Worm (Caenorhabditis elegans) whole organism, L3 larva: Measurements from ENCODE around the gene F52H2.5.

Experiments used
- aly-2 ChIP-seq: fragments of 150-350 bp; optimal IDR thresholded peaks from 2 replicates; lab custom pipeline; 2014; ENCODE audit warnings: missing biosample characterization, missing genetic modification characterization
- ceh-16 ChIP-seq: sonication (generic microtip); optimal IDR thresholded peaks from 2 replicates; lab custom pipeline; 2017; ENCODE audit warnings: missing biosample characterization, missing genetic modification characterization
- ceh-28 ChIP-seq: fragments of 150-350 bp; optimal IDR thresholded peaks from 2 replicates; lab custom pipeline; 2014; ENCODE audit warnings: missing biosample characterization, missing genetic modification reagents, missing genetic modification characterization
- ceh-82 ChIP-seq: fragments of 150-350 bp; optimal IDR thresholded peaks from 2 replicates; lab custom pipeline; 2014; ENCODE audit warnings: missing biosample characterization, missing genetic modification characterization
- ceh-9 ChIP-seq: sonication (generic microtip); optimal IDR thresholded peaks from 2 replicates; lab custom pipeline; 2018; ENCODE audit warnings: missing biosample characterization, missing genetic modification characterization
- egl-27 ChIP-seq: sonication (generic microtip); optimal IDR thresholded peaks from 4 replicates; lab custom pipeline; 2017; ENCODE audit warnings: missing biosample characterization, missing genetic modification reagents, missing genetic modification characterization
- elt-1 ChIP-seq: fragments of 150-350 bp; optimal IDR thresholded peaks from 2 replicates; lab custom pipeline; 2014; ENCODE audit warnings: missing biosample characterization, missing genetic modification characterization
- elt-2 ChIP-seq: sonication (generic microtip); optimal IDR thresholded peaks from 2 replicates; lab custom pipeline; 2016; ENCODE audit warnings: missing genetic modification reagents, mild to moderate bottlenecking, missing genetic modification characterization, missing compliant biosample characterization
- fos-1 ChIP-seq: fragments of 150-350 bp; optimal IDR thresholded peaks from 2 replicates; lab custom pipeline; 2014; ENCODE audit warnings: missing biosample characterization, missing genetic modification characterization
- hmg-11 ChIP-seq: sonication (generic microtip); optimal IDR thresholded peaks from 2 replicates; lab custom pipeline; 2016; ENCODE audit warnings: missing genetic modification characterization, missing compliant biosample characterization
- jun-1 ChIP-seq: fragments of 150-350 bp; optimal IDR thresholded peaks from 2 replicates; lab custom pipeline; 2014; ENCODE audit warnings: missing biosample characterization, missing genetic modification reagents, missing genetic modification characterization
- lin-15B ChIP-seq: fragments of 150-350 bp; optimal IDR thresholded peaks from 2 replicates; lab custom pipeline; 2014; ENCODE audit warnings: missing biosample characterization, missing genetic modification characterization
- lin-39 ChIP-seq: fragments of 150-350 bp; optimal IDR thresholded peaks from 2 replicates; lab custom pipeline; 2018; ENCODE audit warnings: missing biosample characterization, missing genetic modification reagents, missing genetic modification characterization
- lsy-12 ChIP-seq: sonication (generic microtip); optimal IDR thresholded peaks from 2 replicates; lab custom pipeline; 2016; ENCODE audit warnings: mild to moderate bottlenecking, missing genetic modification characterization, missing compliant biosample characterization
- mdl-1 ChIP-seq: fragments of 150-350 bp; optimal IDR thresholded peaks from 2 replicates; lab custom pipeline; 2014; ENCODE audit warnings: missing biosample characterization, missing genetic modification characterization
- nfya-1 ChIP-seq: sonication (generic microtip); optimal IDR thresholded peaks from 2 replicates; lab custom pipeline; 2017; ENCODE audit warnings: missing genetic modification characterization, mild to moderate bottlenecking, missing compliant biosample characterization, antibody characterized with exemption, moderate library complexity; ENCODE audit not compliant: insufficient read depth
- nhr-23 ChIP-seq: fragments of 150-350 bp; optimal IDR thresholded peaks from 2 replicates; lab custom pipeline; 2014; ENCODE audit warnings: missing biosample characterization, missing genetic modification reagents, missing genetic modification characterization
- nhr-237 ChIP-seq: fragments of 150-350 bp; optimal IDR thresholded peaks from 2 replicates; lab custom pipeline; 2014; ENCODE audit warnings: missing biosample characterization, missing genetic modification characterization
- nhr-25 ChIP-seq: sonication (generic microtip); optimal IDR thresholded peaks from 2 replicates; lab custom pipeline; 2017; ENCODE audit warnings: missing biosample characterization, missing genetic modification characterization
- nhr-28 ChIP-seq: fragments of 150-350 bp; optimal IDR thresholded peaks from 2 replicates; lab custom pipeline; 2014; ENCODE audit warnings: missing biosample characterization, missing genetic modification characterization
- nhr-43 ChIP-seq: sonication (generic microtip); optimal IDR thresholded peaks from 2 replicates; lab custom pipeline; 2016; ENCODE audit warnings: mild to moderate bottlenecking, missing genetic modification characterization, missing compliant biosample characterization; ENCODE audit not compliant: poor library complexity, severe bottlenecking
- nhr-67 ChIP-seq: fragments of 150-350 bp; optimal IDR thresholded peaks from 2 replicates; lab custom pipeline; 2014; ENCODE audit warnings: missing biosample characterization, missing genetic modification characterization
- nhr-77 ChIP-seq: fragments of 150-350 bp; optimal IDR thresholded peaks from 2 replicates; lab custom pipeline; 2014; ENCODE audit warnings: missing biosample characterization, missing genetic modification characterization
- pha-4 ChIP-seq: fragments of 150-350 bp; optimal IDR thresholded peaks from 2 replicates; lab custom pipeline; 2014; ENCODE audit warnings: missing biosample characterization, missing genetic modification reagents, missing genetic modification characterization
- pqm-1 ChIP-seq: fragments of 150-350 bp; optimal IDR thresholded peaks from 2 replicates; lab custom pipeline; 2017; ENCODE audit warnings: missing biosample characterization, missing genetic modification characterization, inconsistent platforms
- skn-1 ChIP-seq: fragments of 150-350 bp; optimal IDR thresholded peaks from 2 replicates; lab custom pipeline; 2014; ENCODE audit warnings: missing biosample characterization, missing genetic modification characterization
- snpc-4 ChIP-seq: fragments of 150-350 bp; optimal IDR thresholded peaks from 2 replicates; lab custom pipeline; 2014; ENCODE audit warnings: missing biosample characterization, missing genetic modification characterization
- tbx-2 ChIP-seq: sonication (generic microtip); optimal IDR thresholded peaks from 2 replicates; lab custom pipeline; 2016; ENCODE audit warnings: mild to moderate bottlenecking, missing genetic modification characterization, missing compliant biosample characterization
- unc-39 ChIP-seq: sonication (generic microtip); optimal IDR thresholded peaks from 4 replicates; lab custom pipeline; 2017; ENCODE audit warnings: missing biosample characterization, missing genetic modification characterization
- unc-62 ChIP-seq: fragments of 150-350 bp; sonication (generic microtip); optimal IDR thresholded peaks from 4 replicates; lab custom pipeline; 2014; ENCODE audit warnings: missing biosample characterization, missing genetic modification reagents, missing genetic modification characterization
- zag-1 ChIP-seq: fragments of 150-350 bp; optimal IDR thresholded peaks from 2 replicates; lab custom pipeline; 2014; ENCODE audit warnings: missing biosample characterization, missing genetic modification characterization
- ztf-11 ChIP-seq: fragments of 150-350 bp; optimal IDR thresholded peaks from 2 replicates; lab custom pipeline; 2014; ENCODE audit warnings: missing biosample characterization, missing genetic modification characterization
- ztf-4 ChIP-seq: fragments of 150-350 bp; optimal IDR thresholded peaks from 2 replicates; lab custom pipeline; 2014; ENCODE audit warnings: missing biosample characterization, missing genetic modification characterization

F52H2.5 gene

ce11 chrX:2549322-2549721, 10.6 kb downstream of the F52H2.5 start:
- TF ChIP-seq lsy-12 (tag; lab: Kevin White, UChicago), result peak; percentile 44
- TF ChIP-seq nhr-43 (tag; lab: Kevin White, UChicago), result peak; percentile 37
- TF ChIP-seq pha-4 (tag; lab: Kevin White, UChicago), result peak; percentile 70
- TF ChIP-seq egl-27, result peak; percentile 51
- TF ChIP-seq lin-39 (tag; lab: Kevin White, UChicago), result peak; percentile 30
- TF ChIP-seq nhr-25, result peak; percentile 39
- no peak for TF ChIP-seq unc-39 (tag; lab: Kevin White, UChicago)
- no peak for TF ChIP-seq nhr-28 (tag; lab: Kevin White, UChicago)
- TF ChIP-seq hmg-11 (tag; lab: Kevin White, UChicago), result peak; percentile 78
- peak; percentile 13 for TF ChIP-seq snpc-4 (tag; lab: Kevin White, UChicago)
- no peak for TF ChIP-seq nhr-67 (tag; lab: Kevin White, UChicago)
- peak; percentile 39 for TF ChIP-seq jun-1 (tag; lab: Kevin White, UChicago)
- peak; percentile 66 for TF ChIP-seq nfya-1 (tag; lab: Kevin White, UChicago)
- TF ChIP-seq tbx-2 (tag; lab: Kevin White, UChicago), result peak; percentile 43
- no peak for TF ChIP-seq nhr-23 (tag; lab: Kevin White, UChicago)
- TF ChIP-seq elt-2 (tag; lab: Kevin White, UChicago), result peak; percentile 58
- TF ChIP-seq fos-1 (tag; lab: Kevin White, UChicago), result peak; percentile 62
- TF ChIP-seq elt-1 (tag; lab: Kevin White, UChicago), result no peak
- peak; percentile 33 for TF ChIP-seq skn-1
- TF ChIP-seq lin-15B (tag; lab: Kevin White, UChicago), result peak; percentile 18
- TF ChIP-seq pqm-1 (tag; lab: Kevin White, UChicago), result peak; percentile 38

ce11 chrX:2548884-2549283, 11.0 kb downstream of the F52H2.5 start, which contains the start of gene smvt-1:
TSS of gene smvt-1 (minus strand) at chrX:2548984.
- TF ChIP-seq ztf-4 (tag; lab: Kevin White, UChicago) (no peak), zag-1 (tag; lab: Kevin White, UChicago) (no peak), jun-1 (tag; lab: Kevin White, UChicago) (no peak), skn-1 (no peak)

- TF ChIP-seq elt-2 (tag; lab: Kevin White, UChicago) (peak; percentile 79), pqm-1 (tag; lab: Kevin White, UChicago) (peak; percentile 78), ceh-16 (tag; lab: Kevin White, UChicago) (no peak), skn-1 (peak; percentile 37), pha-4 (tag; lab: Kevin White, UChicago) (peak; percentile 21)
Observed at ce11 chrX:2544645-2545044, 15.2 kb downstream of the F52H2.5 start.

- TF ChIP-seq mdl-1 (tag; lab: Kevin White, UChicago) (no peak), elt-2 (tag; lab: Kevin White, UChicago) (peak; percentile 59), pqm-1 (tag; lab: Kevin White, UChicago) (peak; percentile 22), nfya-1 (tag; lab: Kevin White, UChicago) (peak; percentile 10)
Observed at ce11 chrX:2543353-2543752, 16.5 kb downstream of the F52H2.5 start.

ce11 chrX:2541003-2541521, 18.8 kb downstream of the F52H2.5 start, which contains the start of gene F52H2.3:
TSS of gene F52H2.3 (minus strand) at chrX:2541053.
- TF ChIP-seq pha-4 (tag; lab: Kevin White, UChicago), result peak; percentile 79
- no peak for TF ChIP-seq ceh-9 (tag; lab: Kevin White, UChicago)
- TF ChIP-seq nhr-28 (tag; lab: Kevin White, UChicago), result no peak
- TF ChIP-seq elt-2 (tag; lab: Kevin White, UChicago), result peak; percentile 84
- peak; percentile 52 for TF ChIP-seq pqm-1 (tag; lab: Kevin White, UChicago)
- no peak for TF ChIP-seq ztf-11 (tag; lab: Kevin White, UChicago)

ce11 chrX:2538713-2539112, 21.2 kb downstream of the F52H2.5 start:
- TF ChIP-seq nfya-1 (tag; lab: Kevin White, UChicago), result no peak
- TF ChIP-seq nhr-237, result no peak
- no peak for TF ChIP-seq ceh-82 (tag; lab: Kevin White, UChicago)
- no peak for TF ChIP-seq tbx-2 (tag; lab: Kevin White, UChicago)
- TF ChIP-seq lin-15B (tag; lab: Kevin White, UChicago), result no peak
- no peak for TF ChIP-seq ceh-28 (tag; lab: Kevin White, UChicago)
- no peak for TF ChIP-seq zag-1 (tag; lab: Kevin White, UChicago)
- TF ChIP-seq mdl-1 (tag; lab: Kevin White, UChicago), result no peak
- TF ChIP-seq aly-2, result no peak
- TF ChIP-seq elt-1 (tag; lab: Kevin White, UChicago), result no peak
- no peak for TF ChIP-seq egl-27
- TF ChIP-seq nhr-77 (tag; lab: Kevin White, UChicago), result no peak
- no peak for TF ChIP-seq fos-1 (tag; lab: Kevin White, UChicago)
- TF ChIP-seq nhr-28 (tag; lab: Kevin White, UChicago), result no peak
- TF ChIP-seq pha-4 (tag; lab: Kevin White, UChicago), result no peak
- TF ChIP-seq unc-62 (GFP tag; lab: Kevin White, UChicago), result no peak
- no peak for TF ChIP-seq ceh-9 (tag; lab: Kevin White, UChicago)
